Fruit fly (Drosophila melanogaster): Measurements from ENCODE around the gene msn.

Gene msn

dm6 chr3L:2585794-2586741, at the start of gene msn:
Gene msn (minus strand): TSS chr3L:2586540.
- no peak for TF ChIP-seq CG32264 (GFP tag; optimal IDR thresholded peaks at IDR 0.05)
- TF ChIP-seq br (GFP tag; optimal IDR thresholded peaks at IDR 0.05), result no peak
- TF ChIP-seq Mio (GFP tag; optimal IDR thresholded peaks at IDR 0.05), result no peak
- no peak for TF ChIP-seq CrebA (GFP tag; optimal IDR thresholded peaks at IDR 0.05; ENCODE audit: borderline replicate concordance)
- TF ChIP-seq Jra (GFP tag; optimal IDR thresholded peaks at IDR 0.05), result peak; percentile 27
- no peak for TF ChIP-seq fru (GFP tag; optimal IDR thresholded peaks at IDR 0.05)
- TF ChIP-seq dmrt93B (GFP tag; optimal IDR thresholded peaks at IDR 0.05), result no peak
- TF ChIP-seq dsf (GFP tag; optimal IDR thresholded peaks at IDR 0.05; ENCODE audit: borderline replicate concordance), result no peak
- peak; percentile 31 for TF ChIP-seq lola (GFP tag; optimal IDR thresholded peaks at IDR 0.05)
- TF ChIP-seq h (GFP tag; optimal IDR thresholded peaks at IDR 0.05), result peak; percentile 42
- no peak for TF ChIP-seq Abd-B (GFP tag; optimal IDR thresholded peaks at IDR 0.05)
- TF ChIP-seq OdsH (GFP tag; optimal IDR thresholded peaks at IDR 0.05), result no peak
- TF ChIP-seq HLH106 (tag; optimal IDR thresholded peaks at IDR 0.05), result peak; percentile 1
- no peak for TF ChIP-seq sage (GFP tag; optimal IDR thresholded peaks at IDR 0.05)
- TF ChIP-seq rgr (GFP tag; optimal IDR thresholded peaks at IDR 0.05), result peak; percentile 14
- TF ChIP-seq ey (GFP tag; optimal IDR thresholded peaks at IDR 0.05), result no peak
- no peak for TF ChIP-seq GATAd (GFP tag; optimal IDR thresholded peaks at IDR 0.05)
- TF ChIP-seq Hnf4 (GFP tag; optimal IDR thresholded peaks at IDR 0.05), result no peak
- TF ChIP-seq Dif (GFP tag; optimal IDR thresholded peaks at IDR 0.05; ENCODE audit: partially characterized antibody), result peak; percentile 76
- TF ChIP-seq Rel (GFP tag; optimal IDR thresholded peaks at IDR 0.05), result no peak
- TF ChIP-seq Rel (tag; optimal IDR thresholded peaks at IDR 0.05), result peak; percentile 91
- TF ChIP-seq tai (GFP tag; optimal IDR thresholded peaks at IDR 0.05), result peak; percentile 17
- TF ChIP-seq dl (GFP tag; optimal IDR thresholded peaks at IDR 0.05; ENCODE audit: insufficient read depth in 1 of 2, partially characterized antibody in 2 of 2), result peak; percentile 9 to 81
- TF ChIP-seq Hr78 (GFP tag; optimal IDR thresholded peaks at IDR 0.05), result no peak
- TF ChIP-seq Sp1 (GFP tag; optimal IDR thresholded peaks at IDR 0.05), result peak; percentile 69
- no peak for TF ChIP-seq CG9705 (GFP tag; optimal IDR thresholded peaks at IDR 0.05)
- peak; percentile 59 for TF ChIP-seq psq (GFP tag; optimal IDR thresholded peaks at IDR 0.05)
- no peak for TF ChIP-seq jim (GFP tag; optimal IDR thresholded peaks at IDR 0.05)
- no peak for TF ChIP-seq Vsx2 (GFP tag; optimal IDR thresholded peaks at IDR 0.05; ENCODE audit: partially characterized antibody)
- TF ChIP-seq sv (GFP tag; optimal IDR thresholded peaks at IDR 0.05), result no peak
- TF ChIP-seq brk (GFP tag; optimal IDR thresholded peaks at IDR 0.05), result no peak
- TF ChIP-seq foxo (GFP tag; optimal IDR thresholded peaks at IDR 0.05), result no peak
- peak; percentile 3 for TF ChIP-seq woc (GFP tag; optimal IDR thresholded peaks at IDR 0.05)
- TF ChIP-seq N (GFP tag; optimal IDR thresholded peaks at IDR 0.05), result peak; percentile 71
- no peak for TF ChIP-seq Hr83 (GFP tag; optimal IDR thresholded peaks at IDR 0.05; ENCODE audit: poor library complexity, severe bottlenecking)
- no peak for TF ChIP-seq Myc (optimal IDR thresholded peaks at IDR 0.05)
- no peak for TF ChIP-seq Dfd (GFP tag; optimal IDR thresholded peaks at IDR 0.05)
- no peak for TF ChIP-seq usp (GFP tag; optimal IDR thresholded peaks at IDR 0.05)
- no peak for TF ChIP-seq pan (optimal IDR thresholded peaks at IDR 0.05)

DNA sequence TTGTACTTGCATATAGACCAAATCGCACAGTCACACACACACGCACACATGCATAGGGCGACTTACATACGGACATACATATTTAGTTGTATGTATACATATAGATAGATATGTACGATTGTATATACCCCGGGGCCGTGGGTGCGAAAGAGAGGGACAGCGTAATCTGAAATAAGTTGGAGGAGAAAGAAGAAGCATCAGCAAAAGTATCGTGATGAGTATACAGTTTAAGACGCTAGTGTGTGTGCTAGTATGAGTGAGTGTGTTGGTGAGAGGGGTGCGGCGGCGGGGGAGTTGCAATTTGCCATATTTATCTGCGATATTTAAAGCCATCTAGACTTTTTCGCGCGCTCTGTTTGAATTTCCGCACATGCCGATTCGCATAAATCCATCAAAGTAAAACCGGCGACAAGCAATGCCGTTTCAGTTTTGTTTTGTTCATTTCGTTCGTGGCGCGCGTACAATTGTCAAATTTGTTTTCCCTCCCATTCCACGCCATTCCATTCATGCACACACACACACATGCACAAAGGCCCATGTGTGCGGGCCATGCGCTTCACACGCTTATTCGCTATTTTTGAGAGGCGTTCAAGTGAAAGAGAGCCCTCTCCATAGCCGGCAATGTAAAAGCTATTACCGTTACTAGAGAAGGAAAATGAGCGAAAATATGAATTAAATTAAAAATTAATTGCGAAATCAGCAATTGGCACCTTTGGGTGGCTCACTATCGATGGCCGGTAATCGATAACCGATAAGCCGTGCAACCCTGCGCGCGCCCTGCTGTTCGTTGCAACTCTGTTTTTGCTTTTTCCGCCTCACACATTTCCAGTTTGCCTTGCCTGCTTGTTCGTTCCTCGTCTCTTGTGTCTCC, 48.8 kb upstream of the msn start:
- peak; percentile 72 for TF ChIP-seq Dif (GFP tag; optimal IDR thresholded peaks at IDR 0.05; ENCODE audit: partially characterized antibody)
- TF ChIP-seq rgr (GFP tag; optimal IDR thresholded peaks at IDR 0.05), result peak; percentile 93
- peak; percentile 45 for TF ChIP-seq CG32264 (GFP tag; optimal IDR thresholded peaks at IDR 0.05)
- TF ChIP-seq lola (GFP tag; optimal IDR thresholded peaks at IDR 0.05), result no peak
- TF ChIP-seq jim (GFP tag; optimal IDR thresholded peaks at IDR 0.05), result no peak
- peak; percentile 83 for TF ChIP-seq dmrt93B (GFP tag; optimal IDR thresholded peaks at IDR 0.05)
- peak; percentile 68 for TF ChIP-seq Rel (GFP tag; optimal IDR thresholded peaks at IDR 0.05)
- peak; percentile 11 for TF ChIP-seq Rel (tag; optimal IDR thresholded peaks at IDR 0.05)
- peak; percentile 86 for TF ChIP-seq CG9705 (GFP tag; optimal IDR thresholded peaks at IDR 0.05)
- TF ChIP-seq ey (GFP tag; optimal IDR thresholded peaks at IDR 0.05), result peak; percentile 64
- TF ChIP-seq Hr78 (GFP tag; optimal IDR thresholded peaks at IDR 0.05), result no peak
- peak; percentile 88 for TF ChIP-seq h (GFP tag; optimal IDR thresholded peaks at IDR 0.05)
- peak; percentile 35 for TF ChIP-seq sage (GFP tag; optimal IDR thresholded peaks at IDR 0.05)
- TF ChIP-seq Mio (GFP tag; optimal IDR thresholded peaks at IDR 0.05), result peak; percentile 16
- no peak for TF ChIP-seq pan (optimal IDR thresholded peaks at IDR 0.05)
- peak; percentile 62 for TF ChIP-seq Myc (optimal IDR thresholded peaks at IDR 0.05)
- peak; percentile 75 for TF ChIP-seq OdsH (GFP tag; optimal IDR thresholded peaks at IDR 0.05)
- TF ChIP-seq psq (GFP tag; optimal IDR thresholded peaks at IDR 0.05), result peak; percentile 99
- no peak for TF ChIP-seq Vsx2 (GFP tag; optimal IDR thresholded peaks at IDR 0.05; ENCODE audit: partially characterized antibody)
- TF ChIP-seq Abd-B (GFP tag; optimal IDR thresholded peaks at IDR 0.05), result no peak
- TF ChIP-seq sv (GFP tag; optimal IDR thresholded peaks at IDR 0.05), result peak; percentile 75
- TF ChIP-seq GATAd (GFP tag; optimal IDR thresholded peaks at IDR 0.05), result no peak
- peak; percentile 26 for TF ChIP-seq Jra (GFP tag; optimal IDR thresholded peaks at IDR 0.05)
- TF ChIP-seq foxo (GFP tag; optimal IDR thresholded peaks at IDR 0.05), result peak; percentile 66 to 74
- TF ChIP-seq Hnf4 (GFP tag; optimal IDR thresholded peaks at IDR 0.05), result peak; percentile 76
- TF ChIP-seq Sp1 (GFP tag; optimal IDR thresholded peaks at IDR 0.05), result peak; percentile 85
- TF ChIP-seq br (GFP tag; optimal IDR thresholded peaks at IDR 0.05), result peak; percentile 89
- TF ChIP-seq dsf (GFP tag; optimal IDR thresholded peaks at IDR 0.05; ENCODE audit: borderline replicate concordance), result no peak
- TF ChIP-seq HLH106 (tag; optimal IDR thresholded peaks at IDR 0.05), result peak; percentile 72
- TF ChIP-seq CrebA (GFP tag; optimal IDR thresholded peaks at IDR 0.05; ENCODE audit: borderline replicate concordance), result no peak
- TF ChIP-seq fru (GFP tag; optimal IDR thresholded peaks at IDR 0.05), result peak; percentile 80
- peak; percentile 38 for TF ChIP-seq N (GFP tag; optimal IDR thresholded peaks at IDR 0.05)
- TF ChIP-seq woc (GFP tag; optimal IDR thresholded peaks at IDR 0.05), result peak; percentile 44
- TF ChIP-seq brk (GFP tag; optimal IDR thresholded peaks at IDR 0.05), result peak; percentile 40

All from whole organism, wandering third instar larva.